Fruit fly (Drosophila melanogaster) whole organism, embryonic: ENCODE data around the gene E2f1.

Source experiments
- Adf1 ChIP-seq: fragments of 200-800 bp; sonication (Bioruptor generic); IDR thresholded peaks from 2 replicates; pipeline ENCODE4 v1.3.6; 2022; ENCODE audit warnings: missing biosample characterization, missing genetic modification characterization
- CG10267 ChIP-seq: fragments of 200-800 bp; sonication (Bioruptor generic); optimal IDR thresholded peaks from 2 replicates; lab custom pipeline; 2018; ENCODE audit warnings: missing biosample characterization, mild to moderate bottlenecking, missing genetic modification characterization, moderate library complexity
- CG1233 ChIP-seq: fragments of 200-800 bp; sonication (Bioruptor generic); optimal IDR thresholded peaks from 4 replicates; lab custom pipeline; 2018; ENCODE audit warnings: missing biosample characterization, mild to moderate bottlenecking, missing genetic modification characterization
- CG12769 ChIP-seq: fragments of 200-800 bp; sonication (Bioruptor generic); optimal IDR thresholded peaks from 2 replicates; lab custom pipeline; 2019; ENCODE audit warnings: missing biosample characterization, mild to moderate bottlenecking, missing genetic modification characterization, moderate library complexity
- CG14014 ChIP-seq: fragments of 200-800 bp; sonication (Bioruptor generic); IDR thresholded peaks from 2 replicates; pipeline ENCODE4 v1.3.6; 2022; ENCODE audit warnings: missing biosample characterization, missing genetic modification characterization
- CG14667 ChIP-seq: fragments of 200-800 bp; sonication (Bioruptor generic); IDR thresholded peaks from 2 replicates; pipeline ENCODE4 v1.3.6; 2022; ENCODE audit warnings: missing biosample characterization, missing genetic modification characterization
- CG15011 ChIP-seq: fragments of 200-800 bp; sonication (Bioruptor generic); optimal IDR thresholded peaks from 3 replicates; lab custom pipeline; 2018; ENCODE audit warnings: missing biosample characterization, mild to moderate bottlenecking, missing genetic modification characterization
- CG17361 ChIP-seq: fragments of 200-800 bp; sonication (Bioruptor generic); IDR thresholded peaks from 3 replicates; pipeline ENCODE4 v1.3.6; 2022; ENCODE audit warnings: missing biosample characterization, missing genetic modification characterization
- CG31388 ChIP-seq: fragments of 200-800 bp; sonication (Bioruptor generic); optimal IDR thresholded peaks from 2 replicates; lab custom pipeline; 2016; ENCODE audit warnings: missing biosample characterization, missing genetic modification characterization
- CG31441 ChIP-seq: fragments of 200-800 bp; sonication (Bioruptor generic); IDR thresholded peaks from 2 replicates; pipeline ENCODE4 v1.3.6; 2022; ENCODE audit warnings: missing biosample characterization, missing genetic modification characterization
- CG32532 ChIP-seq: fragments of 200-800 bp; sonication (Bioruptor generic); IDR thresholded peaks from 2 replicates; pipeline ENCODE4 v1.3.6; 2022; ENCODE audit warnings: missing biosample characterization, missing genetic modification characterization
- CG32767 ChIP-seq: fragments of 200-800 bp; sonication (Bioruptor generic); IDR thresholded peaks from 2 replicates; pipeline ENCODE4 v1.3.6; 2022; ENCODE audit warnings: missing biosample characterization, missing genetic modification characterization
- CG32772 ChIP-seq: fragments of 200-800 bp; sonication (Bioruptor generic); IDR thresholded peaks from 2 replicates; pipeline ENCODE4 v1.3.6; 2022; ENCODE audit warnings: missing biosample characterization, missing genetic modification characterization
- CG4820 ChIP-seq: fragments of 200-800 bp; sonication (Bioruptor generic); optimal IDR thresholded peaks from 3 replicates; lab custom pipeline; 2016; ENCODE audit warnings: missing biosample characterization, missing genetic modification characterization
- CG6765 ChIP-seq: fragments of 200-800 bp; sonication (Bioruptor generic); optimal IDR thresholded peaks from 3 replicates; lab custom pipeline; 2017; ENCODE audit warnings: missing biosample characterization, mild to moderate bottlenecking, missing genetic modification characterization
- CG6813 ChIP-seq: fragments of 200-800 bp; sonication (Bioruptor generic); optimal IDR thresholded peaks from 2 replicates; lab custom pipeline; 2017; ENCODE audit warnings: missing biosample characterization, missing genetic modification characterization, mild to moderate bottlenecking, moderate library complexity, missing genetic modification reagents
- CG7357 ChIP-seq: fragments of 200-800 bp; sonication (Bioruptor generic); IDR thresholded peaks from 3 replicates; pipeline ENCODE4 v1.3.6; 2022; ENCODE audit warnings: missing biosample characterization, missing genetic modification characterization
- CG7839 ChIP-seq: fragments of 200-800 bp; sonication (Bioruptor generic); optimal IDR thresholded peaks from 3 replicates; lab custom pipeline; 2018; ENCODE audit warnings: missing biosample characterization, mild to moderate bottlenecking, missing genetic modification characterization, moderate library complexity
- CG7928 ChIP-seq: fragments of 200-800 bp; sonication (Bioruptor generic); optimal IDR thresholded peaks from 2 replicates; lab custom pipeline; 2017; ENCODE audit warnings: missing biosample characterization, mild to moderate bottlenecking, missing genetic modification characterization
- CG8388 ChIP-seq: fragments of 200-800 bp; sonication (Bioruptor generic); optimal IDR thresholded peaks from 2 replicates; lab custom pipeline; 2019; ENCODE audit warnings: missing biosample characterization, mild to moderate bottlenecking, missing genetic modification characterization, moderate library complexity
- CG8924 ChIP-seq: fragments of 200-800 bp; optimal IDR thresholded peaks from 3 replicates; lab custom pipeline; 2019; ENCODE audit warnings: missing biosample characterization, mild to moderate bottlenecking, missing genetic modification characterization, moderate library complexity
- CG9797 ChIP-seq: fragments of 200-800 bp; sonication (Bioruptor generic); optimal IDR thresholded peaks from 3 replicates; lab custom pipeline; 2018; ENCODE audit warnings: missing biosample characterization, mild to moderate bottlenecking, missing genetic modification characterization
- Dref ChIP-seq: fragments of 200-800 bp; sonication (Bioruptor generic); IDR thresholded peaks from 2 replicates; pipeline ENCODE4 v1.3.6; 2022; ENCODE audit warnings: missing biosample characterization, missing genetic modification characterization
- ERR ChIP-seq: fragments of 200-800 bp; sonication (Bioruptor generic); optimal IDR thresholded peaks from 2 replicates; lab custom pipeline; 2016; ENCODE audit warnings: missing biosample characterization, missing genetic modification characterization
- Ets65A ChIP-seq: fragments of 200-800 bp; sonication (Bioruptor generic); peaks from one replicate; lab custom pipeline; 2016; ENCODE audit warnings: missing biosample characterization, missing genetic modification characterization
- Hand ChIP-seq: fragments of 200-800 bp; sonication (Bioruptor generic); optimal IDR thresholded peaks from 2 replicates; lab custom pipeline; 2017; ENCODE audit warnings: mild to moderate bottlenecking, missing biosample characterization, missing genetic modification reagents, missing genetic modification characterization
- Hr39 ChIP-seq: fragments of >200 bp; optimal IDR thresholded peaks from 2 replicates; lab custom pipeline; 2017
- Jarid2 ChIP-seq: fragments of 200-800 bp; sonication (Bioruptor generic); optimal IDR thresholded peaks from 3 replicates; lab custom pipeline; 2017; ENCODE audit warnings: mild to moderate bottlenecking, missing biosample characterization, missing genetic modification reagents, missing genetic modification characterization
- Kr ChIP-seq: fragments of 200-800 bp; sonication (Bioruptor generic); optimal IDR thresholded peaks from 2 replicates; lab custom pipeline; 2017; ENCODE audit warnings: missing biosample characterization, mild to moderate bottlenecking, missing genetic modification characterization
- Meics ChIP-seq: fragments of 200-800 bp; sonication (Bioruptor generic); optimal IDR thresholded peaks from 2 replicates; lab custom pipeline; 2017; ENCODE audit warnings: missing biosample characterization, mild to moderate bottlenecking, missing genetic modification characterization
- Myb ChIP-seq: fragments of 200-800 bp; sonication (Bioruptor generic); optimal IDR thresholded peaks from 2 replicates; lab custom pipeline; 2016; ENCODE audit warnings: missing biosample characterization, missing genetic modification characterization
- Nf-YC ChIP-seq: fragments of 200-800 bp; optimal IDR thresholded peaks from 3 replicates; lab custom pipeline; 2019; ENCODE audit warnings: missing biosample characterization, mild to moderate bottlenecking, missing genetic modification characterization, moderate library complexity
- Rx ChIP-seq: fragments of 200-800 bp; sonication (Bioruptor generic); IDR thresholded peaks from 2 replicates; pipeline ENCODE4 v1.3.6; 2022; ENCODE audit warnings: missing biosample characterization, missing genetic modification characterization
- Sry-δ ChIP-seq: fragments of 200-800 bp; sonication (Bioruptor generic); optimal IDR thresholded peaks from 2 replicates; lab custom pipeline; 2016; ENCODE audit warnings: missing biosample characterization, missing genetic modification characterization
- esg ChIP-seq: fragments of 200-800 bp; sonication (Bioruptor generic); conservative IDR thresholded peaks from 2 replicates; pipeline ENCODE4 v1.3.6; 2022; ENCODE audit warnings: missing biosample characterization, missing genetic modification characterization
- gro ChIP-seq: fragments of 200-800 bp; sonication (Bioruptor generic); optimal IDR thresholded peaks from 2 replicates; lab custom pipeline; 2016; ENCODE audit warnings: missing biosample characterization, missing genetic modification characterization
- ham ChIP-seq: fragments of 200-800 bp; sonication (Bioruptor generic); IDR thresholded peaks from 2 replicates; pipeline ENCODE4 v1.3.6; 2022; ENCODE audit warnings: missing biosample characterization, missing genetic modification characterization
- hkb ChIP-seq, 2 experiments: fragments of 200-800 bp in 1 of 2; fragments of >200 bp in 1 of 2; sonication (Bioruptor generic) in 1 of 2; IDR thresholded peaks in 1 of 2; optimal IDR thresholded peaks in 1 of 2; 2 replicates each; pipeline versions ENCODE4 v1.3.6 to Lab custom; 2017 to 2022; ENCODE audit warnings: missing biosample characterization in 1 of 2, missing genetic modification characterization in 1 of 2
- jing ChIP-seq: fragments of 200-800 bp; sonication (Bioruptor generic); optimal IDR thresholded peaks from 2 replicates; lab custom pipeline; 2018; ENCODE audit warnings: missing biosample characterization, mild to moderate bottlenecking, missing genetic modification characterization
- lbe ChIP-seq: fragments of 200-800 bp; sonication (Bioruptor generic); optimal IDR thresholded peaks from 2 replicates; lab custom pipeline; 2016; ENCODE audit warnings: missing biosample characterization, mild to moderate bottlenecking, missing genetic modification characterization
- lilli ChIP-seq: fragments of 200-800 bp; sonication (Bioruptor generic); optimal IDR thresholded peaks from 3 replicates; lab custom pipeline; 2016; ENCODE audit warnings: missing biosample characterization, missing genetic modification characterization
- mld ChIP-seq: fragments of 200-800 bp; sonication (Bioruptor generic); IDR thresholded peaks from 3 replicates; pipeline ENCODE4 v1.3.6; 2022; ENCODE audit warnings: missing biosample characterization, missing genetic modification characterization; ENCODE audit not compliant: partially characterized antibody
- nerfin-1 ChIP-seq: fragments of 200-800 bp; sonication (Bioruptor generic); optimal IDR thresholded peaks from 3 replicates; lab custom pipeline; 2019; ENCODE audit warnings: missing biosample characterization, mild to moderate bottlenecking, missing genetic modification characterization, moderate library complexity
- pita ChIP-seq: fragments of 200-800 bp; sonication (Bioruptor generic); optimal IDR thresholded peaks from 2 replicates; lab custom pipeline; 2017; ENCODE audit warnings: missing biosample characterization, mild to moderate bottlenecking, missing genetic modification characterization
- prd ChIP-seq, 3 experiments: fragments of >200 bp in 2 of 3; fragments of 200-800 bp in 1 of 3; sonication (Bioruptor generic) in 1 of 3; optimal IDR thresholded peaks in 2 of 3; IDR thresholded peaks in 1 of 3; 2 replicates in 2 of 3; 3 replicates in 1 of 3; pipeline versions ENCODE4 v1.3.6 to Lab custom; 2017 to 2022; ENCODE audit warnings: missing biosample characterization in 1 of 3, missing genetic modification characterization in 1 of 3
- psq ChIP-seq: fragments of 200-800 bp; sonication (Bioruptor generic); optimal IDR thresholded peaks from 2 replicates; lab custom pipeline; 2017; ENCODE audit warnings: missing biosample characterization, missing genetic modification characterization
- tap ChIP-seq: fragments of 200-800 bp; optimal IDR thresholded peaks from 3 replicates; lab custom pipeline; 2019; ENCODE audit warnings: missing biosample characterization, mild to moderate bottlenecking, missing genetic modification characterization, moderate library complexity
- toy ChIP-seq: fragments of 200-800 bp; sonication (Bioruptor generic); IDR thresholded peaks from 2 replicates; pipeline ENCODE4 v1.3.6; 2022; ENCODE audit warnings: missing biosample characterization, missing genetic modification characterization
- twi ChIP-seq: fragments of 200-800 bp; optimal IDR thresholded peaks from 2 replicates; lab custom pipeline; 2019; ENCODE audit warnings: missing biosample characterization, mild to moderate bottlenecking, missing genetic modification characterization, moderate library complexity
- vfl ChIP-seq: fragments of 200-800 bp; sonication (Bioruptor generic); optimal IDR thresholded peaks from 2 replicates; lab custom pipeline; 2016; ENCODE audit warnings: missing biosample characterization, missing genetic modification characterization
- vvl ChIP-seq: fragments of 200-800 bp; sonication (Bioruptor generic); IDR thresholded peaks from 2 replicates; pipeline ENCODE4 v1.3.6; 2022; ENCODE audit warnings: missing biosample characterization, missing genetic modification characterization
- wdn ChIP-seq: fragments of 200-800 bp; sonication (Bioruptor generic); IDR thresholded peaks from 2 replicates; pipeline ENCODE4 v1.3.6; 2022; ENCODE audit warnings: missing biosample characterization, missing genetic modification characterization

E2f1 gene

dm6 chr3R:21597877-21598276, 62.8 kb downstream of the E2f1 start (continued):
- TF ChIP-seq CG31388 (GFP tag; lab: Kevin White, UChicago) (no peak), CG17361 (peak; percentile 39; the same call in 1 of the 3 replicates), CG32767 (GFP tag; lab: Robert Waterston, UW) (no peak), Meics (no peak), CG8388 (GFP tag; lab: Kevin White, UChicago) (peak; percentile 14), CG7928 (no peak), Myb (no peak), CG31441 (GFP tag; lab: Robert Waterston, UW) (peak; percentile 36; the same call in 1 of the 2 replicates), lbe (GFP tag; lab: Kevin White, UChicago) (no peak), CG14667 (GFP tag; lab: Robert Waterston, UW) (no peak), CG32772 (GFP tag; lab: Robert Waterston, UW) (no peak), CG6765 (no peak), vfl (no peak), Hr39 (lab: Kevin White, UChicago) (no peak), Jarid2 (GFP tag; lab: Kevin White, UChicago) (no peak), ERR (GFP tag; lab: Kevin White, UChicago) (no peak), Adf1 (GFP tag; lab: Robert Waterston, UW) (no peak), hkb (optimal IDR thresholded peaks at IDR 0.05; lab: Kevin White, UChicago) (no peak), hkb (GFP tag; IDR thresholded peaks at IDR 0.05; lab: Robert Waterston, UW) (0 out of 2 replicates have a peak, but pooled peaks have one; percentile 22), Hand (GFP tag; lab: Kevin White, UChicago) (no peak), prd (optimal IDR thresholded peaks at IDR 0.05; lab: Kevin White, UChicago) (no peak), prd (GFP tag; IDR thresholded peaks at IDR 0.05; lab: Robert Waterston, UW) (peak; percentile 44; the same call in 2 of the 3 replicates), Nf-YC (tag; lab: Kevin White, UChicago) (no peak), esg (peak; percentile 31), CG12769 (tag; lab: Kevin White, UChicago) (peak; percentile 22), CG14014 (GFP tag; lab: Robert Waterston, UW) (0 out of 2 replicates have a peak, but pooled peaks have one; percentile 17), pita (no peak), CG10267 (tag; lab: Kevin White, UChicago) (no peak), gro (GFP tag; lab: Kevin White, UChicago) (no peak), twi (tag; lab: Kevin White, UChicago) (no peak), CG7357 (GFP tag; lab: Robert Waterston, UW) (no peak), Dref (GFP tag; lab: Robert Waterston, UW) (no peak), CG1233 (no peak), mld (no peak), Kr (no peak), CG9797 (GFP tag; lab: Kevin White, UChicago) (no peak), CG7839 (tag; lab: Kevin White, UChicago) (peak; percentile 35), jing (GFP tag; lab: Kevin White, UChicago) (no peak), CG32532 (GFP tag; lab: Robert Waterston, UW) (no peak), Ets65A (GFP tag; lab: Kevin White, UChicago) (peak; percentile 34), Rx (GFP tag; lab: Robert Waterston, UW) (no peak), CG8924 (tag; lab: Kevin White, UChicago) (no peak), tap (tag; lab: Kevin White, UChicago) (no peak), vvl (GFP tag; lab: Robert Waterston, UW) (no peak), nerfin-1 (tag; lab: Kevin White, UChicago) (no peak), psq (GFP tag; lab: Kevin White, UChicago) (no peak), toy (GFP tag; lab: Robert Waterston, UW) (no peak), CG4820 (GFP tag; lab: Kevin White, UChicago) (no peak), CG6813 (no peak), lilli (GFP tag; lab: Kevin White, UChicago) (no peak), CG15011 (GFP tag; lab: Kevin White, UChicago) (no peak), Sry-δ (GFP tag; lab: Kevin White, UChicago) (no peak), wdn (GFP tag; lab: Robert Waterston, UW) (no peak), ham (GFP tag; lab: Robert Waterston, UW) (no peak)
